Fruit fly (Drosophila melanogaster) whole organism: ENCODE measurements around the gene CG7166.

Source experiments
- CG8478 ChIP-seq: fragments of >200 bp; optimal IDR thresholded peaks from 2 replicates; lab custom pipeline; 2018; ENCODE audit warnings: inconsistent platforms
- Dll ChIP-seq: fragments of >200 bp; optimal IDR thresholded peaks from 2 replicates; lab custom pipeline; 2017
- EcR ChIP-seq, 2 experiments: fragments of >200 bp; optimal IDR thresholded peaks; 2 replicates each; lab custom pipeline; 2017; ENCODE audit warnings: missing biosample characterization in 2 of 2, missing genetic modification characterization in 2 of 2, missing genetic modification reagents in 2 of 2
- pan ChIP-seq: fragments of >200 bp; optimal IDR thresholded peaks from 2 replicates; lab custom pipeline; 2017
- psq ChIP-seq: fragments of >200 bp; optimal IDR thresholded peaks from 2 replicates; lab custom pipeline; 2017
- usp ChIP-seq: fragments of >200 bp; optimal IDR thresholded peaks from 2 replicates; lab custom pipeline; 2017; ENCODE audit warnings: missing biosample characterization, missing genetic modification characterization, mixed read lengths

The CG7166 gene

dm6 chr3L:21640815-21641214, 15.4 kb upstream of the CG7166 start, which contains the start of gene Atox1:
Atox1 (plus strand) TSS chr3L:21640995.
- TF ChIP-seq EcR (GFP tag; optimal IDR thresholded peaks at IDR 0.05; lab: Kevin White, UChicago) (no peak), Dll (lab: Kevin White, UChicago) (no peak), CG8478 (lab: Kevin White, UChicago) (no peak), usp (no peak), pan (lab: Kevin White, UChicago) (no peak)

DNA sequence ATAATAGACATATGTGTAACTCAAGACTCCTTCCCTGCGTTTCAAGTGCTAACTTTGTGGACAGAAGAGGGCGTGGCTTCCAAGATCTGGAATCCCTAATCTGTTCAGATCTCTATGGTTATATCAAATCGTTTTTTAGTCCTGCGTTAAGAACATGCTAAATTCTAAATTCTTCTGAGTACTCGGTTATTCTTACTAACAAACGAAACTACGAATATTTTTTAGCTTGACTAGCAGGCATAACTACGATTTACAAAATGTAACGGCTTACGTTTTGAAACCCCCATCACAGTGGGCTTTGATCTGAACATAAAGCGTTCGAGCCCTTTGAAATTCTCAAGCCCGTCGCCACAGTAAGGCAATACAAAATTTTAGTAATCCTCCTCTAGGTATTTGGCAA, 13.6 kb upstream of the CG7166 start, which contains the start of gene CG32445:
CG32445 (plus strand) TSS at position 301 of the 400 bp plus-strand sequence.
- TF ChIP-seq Dll (lab: Kevin White, UChicago) (no peak), psq (lab: Kevin White, UChicago) (no peak)

- TF ChIP-seq usp (no peak), CG8478 (lab: Kevin White, UChicago) (no peak), psq (lab: Kevin White, UChicago) (no peak), Dll (lab: Kevin White, UChicago) (no peak), EcR (GFP tag; optimal IDR thresholded peaks at IDR 0.05; lab: Kevin White, UChicago) (no peak), pan (lab: Kevin White, UChicago) (no peak)
Measured at dm6 chr3L:21636265-21636993, 11.0 kb upstream of the CG7166 start, which contains the start of gene CG32444. CG32444 (plus strand) TSS chr3L:21636947.

DNA sequence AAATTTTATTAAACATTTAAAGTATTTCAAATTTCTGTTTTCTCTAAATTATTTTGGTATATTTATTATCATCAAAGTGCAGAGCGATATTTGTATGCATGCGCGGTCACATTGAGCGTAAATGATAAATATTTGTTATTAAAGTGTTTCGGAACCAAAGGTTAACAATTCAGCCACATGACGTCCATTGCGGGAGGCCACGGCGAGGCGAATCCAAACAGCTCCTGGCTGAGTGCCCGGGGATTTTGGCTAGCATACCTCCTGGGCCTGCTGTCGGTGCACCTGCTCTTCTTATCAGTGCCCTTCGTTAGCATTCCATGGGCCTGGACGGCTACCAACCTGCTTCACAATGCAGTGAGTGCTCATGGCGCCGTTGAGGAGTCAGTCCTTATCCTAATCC, 9.8 kb upstream of the CG7166 start, which contains the start of gene ORMDL:
ORMDL (plus strand) TSS at position 98 of the 400 bp plus-strand sequence.
- TF ChIP-seq usp (no peak), CG8478 (lab: Kevin White, UChicago) (no peak), pan (lab: Kevin White, UChicago) (no peak)

DNA sequence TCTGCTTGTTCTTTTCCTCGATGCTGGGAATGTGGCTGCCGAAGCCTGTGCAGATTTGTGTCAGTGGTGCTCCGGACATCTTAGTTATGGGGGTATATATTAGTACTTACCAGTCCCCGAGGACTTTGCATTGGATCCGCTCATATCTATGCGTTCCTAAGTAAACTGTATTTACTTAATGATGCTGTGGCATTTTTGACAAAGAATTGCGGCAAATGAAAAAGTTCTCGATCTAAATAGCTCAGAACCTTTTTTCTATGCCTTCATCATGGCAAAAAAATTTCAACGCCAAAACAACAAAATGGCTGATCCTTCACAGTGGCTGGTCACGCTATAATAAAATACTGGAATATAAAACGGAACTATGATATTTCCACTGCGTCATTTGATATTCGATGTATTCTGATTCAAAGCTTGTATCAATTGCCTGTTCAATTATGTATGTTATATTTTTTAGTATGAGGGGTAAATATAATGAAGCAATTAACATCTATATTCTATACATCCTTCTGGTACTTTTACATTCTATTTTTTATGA, 8.8 kb upstream of the CG7166 start, which contains the start of gene MED1:
MED1 (minus strand) TSS at position 295 of the 538 bp plus-strand sequence.
- TF ChIP-seq usp, result no peak
- TF ChIP-seq Dll (lab: Kevin White, UChicago), result no peak
- no peak for TF ChIP-seq pan (lab: Kevin White, UChicago)
- no peak for TF ChIP-seq psq (lab: Kevin White, UChicago)
- TF ChIP-seq CG8478 (lab: Kevin White, UChicago), result no peak
- TF ChIP-seq EcR (GFP tag; optimal IDR thresholded peaks at IDR 0.05; lab: Kevin White, UChicago), result no peak

DNA sequence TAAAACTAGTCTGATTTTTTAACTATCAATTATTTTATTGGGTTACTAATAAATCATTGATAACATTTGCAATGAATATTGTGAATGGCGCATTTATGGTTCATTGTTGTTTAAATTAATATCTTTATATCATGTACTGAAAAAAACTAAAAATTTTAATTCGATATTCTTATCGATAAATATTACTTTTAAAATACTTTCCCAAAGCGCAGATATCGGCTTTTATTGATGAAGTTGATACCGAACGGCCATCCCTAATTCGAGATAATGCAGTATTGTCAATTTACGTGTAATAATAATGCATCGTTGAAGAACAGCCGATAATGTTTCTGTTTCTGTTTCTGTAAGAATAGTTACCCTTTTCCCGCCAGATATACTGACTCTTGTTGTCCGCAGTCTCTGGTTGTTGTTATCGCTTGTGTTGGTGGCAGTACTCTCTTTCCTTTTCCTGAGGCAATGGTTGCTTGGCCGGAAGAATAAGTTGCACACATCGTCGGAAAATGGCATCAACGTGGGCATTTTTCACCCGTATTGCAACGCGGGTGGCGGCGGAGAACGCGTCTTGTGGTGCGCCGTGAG, 678 bp upstream of the CG7166 start:
- no peak for TF ChIP-seq Dll (lab: Kevin White, UChicago)

DNA sequence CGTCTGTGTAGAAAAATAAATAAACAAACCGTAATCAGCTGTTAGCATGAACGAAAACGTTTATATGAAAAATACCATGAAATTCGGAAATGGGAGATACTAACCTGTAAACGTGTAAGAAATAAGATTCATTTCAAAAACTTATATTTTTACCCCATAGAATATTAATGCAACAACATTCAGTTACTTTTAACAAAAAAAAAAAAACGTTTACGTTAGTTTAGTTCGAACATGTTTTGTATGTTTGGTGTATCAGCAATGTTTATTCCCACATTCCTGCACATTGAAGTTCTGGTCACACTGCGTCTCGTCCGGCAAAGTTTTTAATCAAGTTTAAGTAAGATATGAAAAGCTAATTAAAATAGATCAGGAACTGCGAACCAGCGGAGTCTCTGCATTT, 8.1 kb downstream of the CG7166 start, which contains the start of the genes S1P and CG11307:
S1P (minus strand) TSS at position 23 of the 400 bp plus-strand sequence.
CG11307 (plus strand) TSS at position 270 of the 400 bp plus-strand sequence.
- TF ChIP-seq usp (no peak), pan (lab: Kevin White, UChicago) (no peak), psq (lab: Kevin White, UChicago) (no peak), EcR (GFP tag; optimal IDR thresholded peaks at IDR 0.05; lab: Kevin White, UChicago) (no peak), Dll (lab: Kevin White, UChicago) (no peak), CG8478 (lab: Kevin White, UChicago) (no peak)

DNA sequence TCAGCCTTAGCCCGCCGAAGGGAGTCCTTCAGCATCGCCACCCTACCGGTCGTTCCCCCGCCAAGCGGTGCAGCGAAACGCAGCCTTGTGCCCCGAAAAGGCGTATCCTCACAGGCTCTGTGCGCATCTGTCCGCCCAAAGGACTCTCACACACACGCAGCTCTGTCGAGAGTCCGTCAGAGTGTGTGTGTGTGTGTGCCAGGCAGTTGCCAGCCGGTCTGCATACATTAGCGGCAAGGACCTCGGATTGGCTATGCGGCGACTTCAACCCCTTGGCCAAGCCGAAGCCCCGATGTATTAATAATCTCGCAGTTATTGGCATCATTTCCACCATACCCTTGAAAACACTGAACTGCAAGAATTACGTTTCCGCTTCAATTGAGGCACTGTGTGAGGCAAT, 14.9 kb downstream of the CG7166 start:
- TF ChIP-seq EcR (GFP tag; optimal IDR thresholded peaks at IDR 0.05; lab: Kevin White, UChicago) (no peak), pan (lab: Kevin White, UChicago) (no peak), usp (no peak), CG8478 (lab: Kevin White, UChicago) (no peak), psq (lab: Kevin White, UChicago) (no peak), Dll (lab: Kevin White, UChicago) (no peak)

DNA sequence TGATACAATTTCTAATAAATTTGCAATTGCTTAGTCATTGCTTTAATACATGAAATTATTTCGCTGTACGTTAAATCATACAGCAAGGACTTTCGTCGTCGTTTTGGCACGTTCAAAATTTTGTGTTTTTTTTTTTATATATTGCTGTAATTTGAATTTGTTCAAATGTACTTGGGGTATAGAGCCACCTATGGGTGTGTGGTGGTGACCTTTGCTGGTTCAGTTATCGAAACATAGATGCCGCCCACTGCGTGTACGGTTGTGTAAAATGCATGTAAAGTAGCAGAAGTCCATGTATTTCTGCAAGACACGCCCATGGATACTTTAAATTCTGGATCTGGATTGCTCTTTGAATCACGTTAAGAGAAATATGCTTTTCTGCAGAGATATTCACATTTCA, 21.2 kb downstream of the CG7166 start:
- no peak for TF ChIP-seq pan (lab: Kevin White, UChicago)
- no peak for TF ChIP-seq Dll (lab: Kevin White, UChicago)

DNA sequence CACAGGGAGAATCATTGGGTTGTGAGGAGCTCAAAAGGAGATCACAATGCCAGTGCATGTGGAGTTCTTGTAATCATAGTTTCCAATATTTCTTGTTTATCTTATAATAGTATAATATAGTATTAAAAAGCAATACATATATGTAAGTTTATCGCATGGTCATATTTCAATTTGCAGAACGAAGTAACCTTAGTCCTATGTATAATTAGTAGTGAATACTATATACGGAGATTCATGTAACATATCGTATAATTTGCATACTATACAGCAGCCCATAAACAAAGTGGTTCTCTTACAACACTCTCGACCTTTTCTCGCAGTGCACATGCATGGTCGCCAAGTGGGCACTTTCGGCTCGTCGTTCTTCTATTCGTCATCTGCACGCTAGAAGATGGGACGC, 23.2 kb downstream of the CG7166 start:
- TF ChIP-seq Dll (lab: Kevin White, UChicago) (no peak), CG8478 (lab: Kevin White, UChicago) (no peak), usp (no peak), pan (lab: Kevin White, UChicago) (no peak), EcR (GFP tag; optimal IDR thresholded peaks at IDR 0.05; lab: Kevin White, UChicago) (no peak), psq (lab: Kevin White, UChicago) (no peak)

DNA sequence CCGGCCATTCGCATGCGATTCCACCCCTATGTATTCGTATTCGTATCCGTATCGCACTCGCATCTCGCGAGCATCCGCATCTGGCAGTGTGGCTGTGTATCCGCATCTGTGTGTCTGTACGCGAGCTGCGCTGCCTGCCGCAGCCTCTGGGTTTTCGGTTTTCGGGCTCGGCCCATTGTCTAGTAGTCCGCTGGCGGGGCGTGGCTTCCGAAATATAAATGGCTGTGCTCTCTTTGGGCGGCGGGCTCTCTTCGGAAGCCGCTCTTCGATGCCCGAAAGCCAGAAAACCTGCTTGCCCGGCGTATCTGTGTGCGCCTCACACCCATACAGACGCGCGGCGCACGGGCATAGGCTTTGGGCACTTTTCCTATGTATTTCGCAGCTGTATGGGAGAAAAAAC, 27.1 kb downstream of the CG7166 start:
- TF ChIP-seq pan (lab: Kevin White, UChicago), result no peak
- TF ChIP-seq EcR (GFP tag; optimal IDR thresholded peaks at IDR 0.05; lab: Kevin White, UChicago), result no peak
- TF ChIP-seq usp, result no peak
- no peak for TF ChIP-seq psq (lab: Kevin White, UChicago)
- TF ChIP-seq CG8478 (lab: Kevin White, UChicago), result no peak
- no peak for TF ChIP-seq Dll (lab: Kevin White, UChicago)

dm6 chr3L:21594408-21594807, 31.0 kb downstream of the CG7166 start:
- TF ChIP-seq EcR (GFP tag; optimal IDR thresholded peaks at IDR 0.05; lab: Kevin White, UChicago), result no peak
- TF ChIP-seq CG8478 (lab: Kevin White, UChicago), result no peak
- TF ChIP-seq psq (lab: Kevin White, UChicago), result no peak
- TF ChIP-seq pan (lab: Kevin White, UChicago), result no peak
- no peak for TF ChIP-seq usp
- TF ChIP-seq Dll (lab: Kevin White, UChicago), result no peak
